Worm (Caenorhabditis elegans): ENCODE results near the gene srx-122.

Gene srx-122

DNA sequence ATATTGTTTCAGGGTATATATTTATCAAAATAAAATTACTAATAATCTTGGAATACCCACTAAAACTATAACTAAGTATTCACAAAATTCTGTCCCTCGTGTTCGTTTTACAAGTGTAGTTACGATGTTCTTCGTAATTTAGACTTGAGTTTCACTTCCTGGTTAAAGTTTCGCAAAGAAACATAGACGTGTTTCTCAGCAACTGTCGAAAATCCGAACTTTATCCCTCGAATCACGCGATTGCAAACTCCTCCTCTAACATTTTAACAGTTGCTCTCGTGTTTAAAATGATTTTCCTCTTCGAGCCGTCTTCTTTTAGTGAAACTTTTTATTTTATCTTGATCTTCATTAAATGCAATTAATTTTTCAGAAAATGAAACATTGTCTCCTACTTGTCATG lies 17.7 kb downstream of the srx-122 start, which contains the start of gene T28A11.2:
TSS of gene T28A11.2 (plus strand) at position 371 of the 400 bp plus-strand sequence.
- no peak for TF ChIP-seq F39B2.1 (GFP tag; IDR thresholded peaks at IDR 0.05)
- no peak for TF ChIP-seq nfya-2 (GFP tag; IDR thresholded peaks at IDR 0.05)
- no peak for TF ChIP-seq zfh-2 (GFP tag; conservative IDR thresholded peaks at IDR 0.05)
- no peak for TF ChIP-seq him-1 (tag; optimal IDR thresholded peaks at IDR 0.05)
- TF ChIP-seq dox-1 (GFP tag; IDR thresholded peaks at IDR 0.05), result no peak
- TF ChIP-seq egrh-3 (GFP tag; IDR thresholded peaks at IDR 0.05), result no peak
- TF ChIP-seq C17E4.6 (GFP tag; IDR thresholded peaks at IDR 0.05), result no peak
- no peak for TF ChIP-seq F49E8.2 (tag; optimal IDR thresholded peaks at IDR 0.05; ENCODE audit: insufficient read depth)
- TF ChIP-seq zim-3 (tag; optimal IDR thresholded peaks at IDR 0.05), result no peak
- no peak for TF ChIP-seq somi-1 (GFP tag; optimal IDR thresholded peaks at IDR 0.05)
- no peak for TF ChIP-seq sdz-38 (tag; optimal IDR thresholded peaks at IDR 0.05)
- TF ChIP-seq snpc-3.4 (tag; optimal IDR thresholded peaks at IDR 0.05), result no peak
- TF ChIP-seq chd-7 (tag; optimal IDR thresholded peaks at IDR 0.05), result no peak
- TF ChIP-seq nhr-90 (tag; optimal IDR thresholded peaks at IDR 0.05), result no peak
- no peak for TF ChIP-seq mel-28 (tag; optimal IDR thresholded peaks at IDR 0.05; ENCODE audit: borderline replicate concordance)
- no peak for TF ChIP-seq dpl-1 (GFP tag; optimal IDR thresholded peaks at IDR 0.05)
- no peak for TF ChIP-seq madf-6 (GFP tag; IDR thresholded peaks at IDR 0.05)

DNA sequence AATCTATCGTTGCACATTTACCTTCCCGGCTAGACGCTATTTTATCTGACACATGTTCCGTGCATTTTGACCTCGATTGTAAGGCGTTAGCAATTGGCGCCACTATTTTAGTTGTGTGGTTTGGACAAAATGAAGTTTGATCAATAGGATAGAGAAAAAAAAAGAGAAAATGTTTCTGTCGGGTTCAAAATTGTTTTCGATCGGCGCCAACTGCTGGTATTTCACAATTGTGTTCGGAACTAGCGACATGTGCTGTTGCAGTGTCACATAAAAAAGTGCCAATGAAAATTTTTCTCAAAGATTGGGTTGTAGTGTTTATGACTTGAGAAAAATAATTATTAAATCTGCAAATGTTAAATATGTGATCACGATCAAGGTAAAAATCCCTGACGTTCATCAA lies 18.5 kb downstream of the srx-122 start:
- TF ChIP-seq atf-7 (tag; optimal IDR thresholded peaks at IDR 0.05) (no peak), tbx-9 (tag; optimal IDR thresholded peaks at IDR 0.05; ENCODE audit: borderline replicate concordance) (no peak), F57C9.4 (tag; optimal IDR thresholded peaks at IDR 0.05) (no peak), madf-8 (GFP tag; conservative IDR thresholded peaks at IDR 0.05) (no peak), dpff-1 (tag; optimal IDR thresholded peaks at IDR 0.05) (no peak), attf-5 (GFP tag; optimal IDR thresholded peaks at IDR 0.05) (no peak), ZK185.1 (tag; optimal IDR thresholded peaks at IDR 0.05; ENCODE audit: poor library complexity, severe bottlenecking) (no peak), lir-1 (GFP tag; conservative IDR thresholded peaks at IDR 0.05) (no peak), ztf-28 (GFP tag; IDR thresholded peaks at IDR 0.05) (no peak), Y56A3A.18 (GFP tag; IDR thresholded peaks at IDR 0.05) (no peak), nhr-80 (tag; optimal IDR thresholded peaks at IDR 0.05) (no peak), C06A6.2 (GFP tag; conservative IDR thresholded peaks at IDR 0.05) (no peak), lsl-1 (GFP tag; optimal IDR thresholded peaks at IDR 0.05) (no peak)

DNA sequence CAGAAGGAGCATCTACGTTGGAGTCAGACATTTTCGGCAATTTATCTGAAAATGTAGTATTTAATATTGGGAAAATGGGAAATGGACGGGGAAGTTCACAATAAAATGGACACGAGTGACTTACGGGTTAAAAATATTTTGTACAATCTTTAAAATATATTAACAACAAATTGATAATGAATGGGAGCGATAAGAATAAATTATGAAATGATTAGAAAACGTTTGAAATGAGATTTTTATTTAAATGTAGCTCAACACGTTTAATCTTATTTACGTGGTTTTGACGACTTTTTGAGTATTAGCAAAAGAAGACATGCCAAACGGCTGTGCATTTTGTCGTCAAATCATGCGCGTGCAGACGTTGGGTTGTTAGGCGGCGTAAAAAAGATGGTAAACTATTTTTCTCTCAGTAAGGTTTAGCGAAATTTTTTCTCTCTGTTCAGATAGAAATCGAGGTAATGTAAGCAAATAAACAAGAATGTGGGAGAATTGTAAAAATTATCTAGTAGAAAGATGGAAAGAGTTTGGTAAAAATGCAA lies 19.5 kb downstream of the srx-122 start, which contains the start of gene fbxa-64:
TSS of gene fbxa-64 (minus strand) at position 51 of the 539 bp plus-strand sequence.
- TF ChIP-seq C06A6.2 (GFP tag; conservative IDR thresholded peaks at IDR 0.05) (no peak), aptf-2 (GFP tag; conservative IDR thresholded peaks at IDR 0.05) (no peak), pbrm-1 (GFP tag; IDR thresholded peaks at IDR 0.05) (no peak), nhr-179 (tag; optimal IDR thresholded peaks at IDR 0.05) (no peak), unc-62 (GFP tag; optimal IDR thresholded peaks at IDR 0.05) (no peak), ztf-28 (GFP tag; IDR thresholded peaks at IDR 0.05) (no peak), ekl-4 (GFP tag; IDR thresholded peaks at IDR 0.05) (no peak), atf-7 (tag; optimal IDR thresholded peaks at IDR 0.05) (no peak), F39B2.1 (GFP tag; IDR thresholded peaks at IDR 0.05) (no peak), F37B4.10 (GFP tag; IDR thresholded peaks at IDR 0.05) (no peak), madf-10 (tag; optimal IDR thresholded peaks at IDR 0.05) (no peak), die-1 (tag; optimal IDR thresholded peaks at IDR 0.05) (no peak)

Data from whole organism, young adult.